Worm (Caenorhabditis elegans) whole organism, dauer: ENCODE measurements around the gene C24D10.6.

Experiments used
- unc-62 ChIP-seq: sonication (generic microtip); optimal IDR thresholded peaks from 2 replicates; lab custom pipeline; 2017; ENCODE audit warnings: missing biosample characterization, missing genetic modification reagents, missing genetic modification characterization

Gene C24D10.6

ce11 chrIV:5157226-5157625, 2.8 kb downstream of the C24D10.6 start, which contains the start of gene C24D10.49:
TSS of gene C24D10.49 (minus strand) at chrIV:5157326.
- no peak for TF ChIP-seq unc-62 (GFP tag; lab: Kevin White, UChicago)

- TF ChIP-seq unc-62 (GFP tag; lab: Kevin White, UChicago) = no peak
Observed at ce11 chrIV:5152391-5152790, 7.7 kb downstream of the C24D10.6 start, which contains the start of gene soc-2. TSS of gene soc-2 (minus strand) at chrIV:5152491.

- TF ChIP-seq unc-62 (GFP tag; lab: Kevin White, UChicago) = no peak
Observed at ce11 chrIV:5149793-5150192, 10.3 kb downstream of the C24D10.6 start, which contains the start of gene C24D10.5. TSS of gene C24D10.5 (plus strand) at chrIV:5150093.

ce11 chrIV:5139972-5140371, 20.1 kb downstream of the C24D10.6 start:
- no peak for TF ChIP-seq unc-62 (GFP tag; lab: Kevin White, UChicago)

- TF ChIP-seq unc-62 (GFP tag; lab: Kevin White, UChicago) = no peak
Observed at ce11 chrIV:5139189-5139588, 20.9 kb downstream of the C24D10.6 start.

- no peak for TF ChIP-seq unc-62 (GFP tag; lab: Kevin White, UChicago)
Observed at ce11 chrIV:5137809-5138208, 22.2 kb downstream of the C24D10.6 start.

- TF ChIP-seq unc-62 (GFP tag; lab: Kevin White, UChicago) = no peak
Observed at ce11 chrIV:5136523-5136922, 23.5 kb downstream of the C24D10.6 start.

ce11 chrIV:5134798-5135197, 25.2 kb downstream of the C24D10.6 start:
- no peak for TF ChIP-seq unc-62 (GFP tag; lab: Kevin White, UChicago)

ce11 chrIV:5133791-5134370, 26.2 kb downstream of the C24D10.6 start:
- TF ChIP-seq unc-62 (GFP tag; lab: Kevin White, UChicago) = no peak

- no peak for TF ChIP-seq unc-62 (GFP tag; lab: Kevin White, UChicago)
Observed at ce11 chrIV:5131781-5132180, 28.3 kb downstream of the C24D10.6 start.

- TF ChIP-seq unc-62 (GFP tag; lab: Kevin White, UChicago) = no peak
Observed at ce11 chrIV:5121995-5122394, 38.1 kb downstream of the C24D10.6 start, which contains the start of gene tkr-3. TSS of gene tkr-3 (minus strand) at chrIV:5122095.

ce11 chrIV:5111533-5111932, 48.5 kb downstream of the C24D10.6 start, which contains the start of gene AC7.3:
TSS of gene AC7.3 (plus strand) at chrIV:5111833.
- no peak for TF ChIP-seq unc-62 (GFP tag; lab: Kevin White, UChicago)

- TF ChIP-seq unc-62 (GFP tag; lab: Kevin White, UChicago) = no peak
Observed at ce11 chrIV:5110391-5110930, 49.6 kb downstream of the C24D10.6 start.

- TF ChIP-seq unc-62 (GFP tag; lab: Kevin White, UChicago) = no peak
Observed at ce11 chrIV:5109943-5110342, 50.1 kb downstream of the C24D10.6 start.
